Fruit fly (Drosophila melanogaster) whole organism, embryonic: ENCODE measurements around the gene Cep290.

ENCODE experiments used
- ATbp ChIP-seq: fragments of 200-800 bp; sonication (Bioruptor generic); optimal IDR thresholded peaks from 2 replicates; lab custom pipeline; 2017; ENCODE audit warnings: missing biosample characterization, mild to moderate bottlenecking, missing genetic modification characterization, missing genetic modification reagents
- Atf3 ChIP-seq: fragments of 200-800 bp; sonication (Bioruptor generic); optimal IDR thresholded peaks from 3 replicates; lab custom pipeline; 2016; ENCODE audit warnings: missing biosample characterization, missing genetic modification characterization
- CG12071 ChIP-seq: fragments of 200-800 bp; sonication (Bioruptor generic); optimal IDR thresholded peaks from 3 replicates; lab custom pipeline; 2018; ENCODE audit warnings: missing biosample characterization, mild to moderate bottlenecking, missing genetic modification characterization
- CG12219 ChIP-seq: fragments of 200-800 bp; sonication (Bioruptor generic); optimal IDR thresholded peaks from 3 replicates; lab custom pipeline; 2018; ENCODE audit warnings: missing biosample characterization, mild to moderate bottlenecking, missing genetic modification characterization
- CG13296 ChIP-seq: fragments of 200-800 bp; sonication (Bioruptor generic); optimal IDR thresholded peaks from 3 replicates; lab custom pipeline; 2018; ENCODE audit warnings: missing biosample characterization, mild to moderate bottlenecking, missing genetic modification characterization
- CG14667 ChIP-seq: fragments of 200-800 bp; sonication (Bioruptor generic); IDR thresholded peaks from 2 replicates; pipeline ENCODE4 v1.3.6; 2022; ENCODE audit warnings: missing biosample characterization, missing genetic modification characterization
- CG14710 ChIP-seq: fragments of 200-800 bp; sonication (Bioruptor generic); optimal IDR thresholded peaks from 3 replicates; lab custom pipeline; 2019; ENCODE audit warnings: missing biosample characterization, mild to moderate bottlenecking, missing genetic modification characterization, moderate library complexity
- CG17361 ChIP-seq: fragments of 200-800 bp; sonication (Bioruptor generic); IDR thresholded peaks from 3 replicates; pipeline ENCODE4 v1.3.6; 2022; ENCODE audit warnings: missing biosample characterization, missing genetic modification characterization
- CG17802 ChIP-seq: fragments of 200-800 bp; sonication (Bioruptor generic); optimal IDR thresholded peaks from 2 replicates; lab custom pipeline; 2018; ENCODE audit warnings: missing biosample characterization, mild to moderate bottlenecking, missing genetic modification characterization, moderate library complexity
- CG1792 ChIP-seq: fragments of 200-800 bp; sonication (Bioruptor generic); optimal IDR thresholded peaks from 2 replicates; lab custom pipeline; 2016; ENCODE audit warnings: missing biosample characterization, missing genetic modification characterization
- CG2678 ChIP-seq: fragments of 200-800 bp; sonication (Bioruptor generic); optimal IDR thresholded peaks from 3 replicates; lab custom pipeline; 2019; ENCODE audit warnings: missing biosample characterization, mild to moderate bottlenecking, missing genetic modification characterization, moderate library complexity
- CG30431 ChIP-seq: fragments of 200-800 bp; sonication (Bioruptor generic); optimal IDR thresholded peaks from 2 replicates; lab custom pipeline; 2017; ENCODE audit warnings: missing biosample characterization, missing genetic modification characterization
- CG32767 ChIP-seq: fragments of 200-800 bp; sonication (Bioruptor generic); IDR thresholded peaks from 2 replicates; pipeline ENCODE4 v1.3.6; 2022; ENCODE audit warnings: missing biosample characterization, missing genetic modification characterization
- CG33213 ChIP-seq: fragments of 200-800 bp; sonication (Bioruptor generic); optimal IDR thresholded peaks from 3 replicates; lab custom pipeline; 2016; ENCODE audit warnings: missing biosample characterization, missing genetic modification characterization
- CG3847 ChIP-seq: fragments of 200-800 bp; sonication (Bioruptor generic); IDR thresholded peaks from 2 replicates; pipeline ENCODE4 v1.3.6; 2022; ENCODE audit warnings: missing biosample characterization, missing genetic modification characterization
- CG4617 ChIP-seq: fragments of 200-800 bp; sonication (Bioruptor generic); optimal IDR thresholded peaks from 3 replicates; lab custom pipeline; 2016; ENCODE audit warnings: missing biosample characterization, missing genetic modification characterization, borderline replicate concordance
- CG6175 ChIP-seq: fragments of 200-800 bp; sonication (Bioruptor generic); IDR thresholded peaks from 3 replicates; pipeline ENCODE4 v1.3.6; 2022; ENCODE audit warnings: missing biosample characterization, missing genetic modification characterization
- CG6813 ChIP-seq: fragments of 200-800 bp; sonication (Bioruptor generic); optimal IDR thresholded peaks from 2 replicates; lab custom pipeline; 2017; ENCODE audit warnings: missing biosample characterization, missing genetic modification characterization, mild to moderate bottlenecking, moderate library complexity, missing genetic modification reagents
- CG7556 ChIP-seq: fragments of 200-800 bp; sonication (Bioruptor generic); optimal IDR thresholded peaks from 2 replicates; lab custom pipeline; 2017; ENCODE audit warnings: missing biosample characterization, mild to moderate bottlenecking, missing genetic modification characterization
- CHES-1-like ChIP-seq: fragments of 200-800 bp; sonication (Bioruptor generic); optimal IDR thresholded peaks from 2 replicates; lab custom pipeline; 2016; ENCODE audit warnings: missing biosample characterization, missing genetic modification characterization
- Chrac-16 ChIP-seq: fragments of 200-800 bp; sonication (Bioruptor generic); optimal IDR thresholded peaks from 3 replicates; lab custom pipeline; 2016; ENCODE audit warnings: missing biosample characterization, missing genetic modification characterization
- Eip74EF ChIP-seq, 2 experiments: fragments of 200-800 bp in 1 of 2; fragments of >200 bp in 1 of 2; sonication (Bioruptor generic) in 1 of 2; optimal IDR thresholded peaks; 2 replicates each; lab custom pipeline; 2017 to 2019; ENCODE audit warnings: missing biosample characterization in 2 of 2, missing genetic modification characterization in 2 of 2, mild to moderate bottlenecking in 1 of 2, moderate library complexity in 1 of 2
- H2.0 ChIP-seq: fragments of 200-800 bp; sonication (Bioruptor generic); IDR thresholded peaks from 2 replicates; pipeline ENCODE4 v1.3.6; 2022; ENCODE audit warnings: missing biosample characterization, missing genetic modification characterization
- Hmr ChIP-seq: fragments of 200-800 bp; sonication (Bioruptor generic); optimal IDR thresholded peaks from 3 replicates; lab custom pipeline; 2017; ENCODE audit warnings: mild to moderate bottlenecking, missing biosample characterization, missing genetic modification reagents, missing genetic modification characterization
- Hr39 ChIP-seq: fragments of >200 bp; optimal IDR thresholded peaks from 2 replicates; lab custom pipeline; 2017
- Hsf ChIP-seq: fragments of 200-800 bp; sonication (Bioruptor generic); optimal IDR thresholded peaks from 3 replicates; lab custom pipeline; 2016; ENCODE audit warnings: missing biosample characterization, missing genetic modification characterization
- Mad ChIP-seq: fragments of 200-800 bp; sonication (Bioruptor generic); optimal IDR thresholded peaks from 2 replicates; lab custom pipeline; 2016; ENCODE audit warnings: missing biosample characterization, missing genetic modification characterization
- Ptx1 ChIP-seq: fragments of 200-800 bp; sonication (Bioruptor generic); IDR thresholded peaks from 2 replicates; pipeline ENCODE4 v1.3.6; 2022; ENCODE audit warnings: missing biosample characterization, missing genetic modification characterization
- Sin3A ChIP-seq: fragments of >200 bp; optimal IDR thresholded peaks from 2 replicates; lab custom pipeline; 2018
- Six4 ChIP-seq: fragments of 200-800 bp; sonication (Bioruptor generic); optimal IDR thresholded peaks from 2 replicates; lab custom pipeline; 2016; ENCODE audit warnings: missing biosample characterization, missing genetic modification characterization
- Ssrp ChIP-seq: fragments of 200-800 bp; sonication (Bioruptor generic); optimal IDR thresholded peaks from 2 replicates; lab custom pipeline; 2018; ENCODE audit warnings: missing biosample characterization, mild to moderate bottlenecking, missing genetic modification characterization, moderate library complexity
- Trl ChIP-seq, 3 experiments: fragments of >200 bp in 2 of 3; fragments of 200-800 bp in 1 of 3; sonication (Bioruptor generic) in 1 of 3; optimal IDR thresholded peaks; 2 replicates in 1 of 3; 3 replicates in 2 of 3; lab custom pipeline; 2016 to 2017; ENCODE audit warnings: missing biosample characterization in 1 of 3, missing genetic modification characterization in 1 of 3
- amos ChIP-seq: fragments of 200-800 bp; sonication (Bioruptor generic); IDR thresholded peaks from 2 replicates; pipeline ENCODE4 v1.3.6; 2022; ENCODE audit warnings: missing biosample characterization, missing genetic modification characterization; ENCODE audit not compliant: partially characterized antibody
- ara ChIP-seq: fragments of 200-800 bp; sonication (Bioruptor generic); IDR thresholded peaks from 2 replicates; pipeline ENCODE4 v1.3.6; 2022; ENCODE audit warnings: missing biosample characterization, missing genetic modification characterization
- ato ChIP-seq: fragments of 200-800 bp; sonication (Bioruptor generic); IDR thresholded peaks from 2 replicates; pipeline ENCODE4 v1.3.6; 2022; ENCODE audit warnings: missing biosample characterization, missing genetic modification characterization; ENCODE audit not compliant: partially characterized antibody
- az2 ChIP-seq: fragments of 200-800 bp; sonication (Bioruptor generic); optimal IDR thresholded peaks from 3 replicates; lab custom pipeline; 2016; ENCODE audit warnings: missing biosample characterization, missing genetic modification characterization
- bcd ChIP-seq: fragments of 200-800 bp; sonication (Bioruptor generic); optimal IDR thresholded peaks from 2 replicates; lab custom pipeline; 2017; ENCODE audit warnings: missing biosample characterization, mild to moderate bottlenecking, missing genetic modification characterization
- ci ChIP-seq: fragments of 200-800 bp; sonication (Bioruptor generic); IDR thresholded peaks from 3 replicates; pipeline ENCODE4 v1.3.6; 2022; ENCODE audit warnings: missing biosample characterization, missing genetic modification characterization
- dimm ChIP-seq: fragments of 200-800 bp; sonication (Bioruptor generic); IDR thresholded peaks from 2 replicates; pipeline ENCODE4 v1.3.6; 2022; ENCODE audit warnings: missing biosample characterization, missing genetic modification characterization
- dm ChIP-seq: fragments of 200-800 bp; sonication (Bioruptor generic); optimal IDR thresholded peaks from 3 replicates; lab custom pipeline; 2016; ENCODE audit warnings: missing biosample characterization, missing genetic modification characterization
- esg ChIP-seq: fragments of 200-800 bp; sonication (Bioruptor generic); conservative IDR thresholded peaks from 2 replicates; pipeline ENCODE4 v1.3.6; 2022; ENCODE audit warnings: missing biosample characterization, missing genetic modification characterization
- exex ChIP-seq: fragments of 200-800 bp; sonication (Bioruptor generic); optimal IDR thresholded peaks from 4 replicates; lab custom pipeline; 2018; ENCODE audit warnings: missing biosample characterization, mild to moderate bottlenecking, missing genetic modification characterization, moderate library complexity
- hth ChIP-seq: fragments of >200 bp; optimal IDR thresholded peaks from 2 replicates; lab custom pipeline; 2017; ENCODE audit warnings: inconsistent platforms
- jigr1 ChIP-seq: fragments of 200-800 bp; sonication (Bioruptor generic); IDR thresholded peaks from 3 replicates; pipeline ENCODE4 v1.3.6; 2022; ENCODE audit warnings: missing biosample characterization, missing genetic modification characterization
- kah ChIP-seq: fragments of 200-800 bp; sonication (Bioruptor generic); optimal IDR thresholded peaks from 2 replicates; lab custom pipeline; 2018; ENCODE audit warnings: missing biosample characterization, mild to moderate bottlenecking, missing genetic modification characterization
- lola ChIP-seq, 3 experiments: fragments of >200 bp in 2 of 3; fragments of 200-800 bp in 1 of 3; sonication (Bioruptor generic) in 1 of 3; optimal IDR thresholded peaks; 2 replicates each; lab custom pipeline; 2017 to 2019; ENCODE audit warnings: missing biosample characterization in 3 of 3, missing genetic modification characterization in 3 of 3, mild to moderate bottlenecking in 1 of 3, moderate library complexity in 1 of 3
- pros ChIP-seq: fragments of 200-800 bp; sonication (Bioruptor generic); optimal IDR thresholded peaks from 3 replicates; lab custom pipeline; 2019; ENCODE audit warnings: missing biosample characterization, mild to moderate bottlenecking, missing genetic modification characterization, moderate library complexity
- repo ChIP-seq: fragments of 200-800 bp; sonication (Bioruptor generic); optimal IDR thresholded peaks from 2 replicates; lab custom pipeline; 2016; ENCODE audit warnings: missing biosample characterization, missing genetic modification characterization
- sisA ChIP-seq: fragments of 200-800 bp; sonication (Bioruptor generic); IDR thresholded peaks from 2 replicates; pipeline ENCODE4 v1.3.6; 2022; ENCODE audit warnings: missing biosample characterization, missing genetic modification characterization
- zf30C ChIP-seq: fragments of 200-800 bp; sonication (Bioruptor generic); optimal IDR thresholded peaks from 3 replicates; lab custom pipeline; 2018; ENCODE audit warnings: missing biosample characterization, mild to moderate bottlenecking, missing genetic modification characterization

The Cep290 gene

DNA sequence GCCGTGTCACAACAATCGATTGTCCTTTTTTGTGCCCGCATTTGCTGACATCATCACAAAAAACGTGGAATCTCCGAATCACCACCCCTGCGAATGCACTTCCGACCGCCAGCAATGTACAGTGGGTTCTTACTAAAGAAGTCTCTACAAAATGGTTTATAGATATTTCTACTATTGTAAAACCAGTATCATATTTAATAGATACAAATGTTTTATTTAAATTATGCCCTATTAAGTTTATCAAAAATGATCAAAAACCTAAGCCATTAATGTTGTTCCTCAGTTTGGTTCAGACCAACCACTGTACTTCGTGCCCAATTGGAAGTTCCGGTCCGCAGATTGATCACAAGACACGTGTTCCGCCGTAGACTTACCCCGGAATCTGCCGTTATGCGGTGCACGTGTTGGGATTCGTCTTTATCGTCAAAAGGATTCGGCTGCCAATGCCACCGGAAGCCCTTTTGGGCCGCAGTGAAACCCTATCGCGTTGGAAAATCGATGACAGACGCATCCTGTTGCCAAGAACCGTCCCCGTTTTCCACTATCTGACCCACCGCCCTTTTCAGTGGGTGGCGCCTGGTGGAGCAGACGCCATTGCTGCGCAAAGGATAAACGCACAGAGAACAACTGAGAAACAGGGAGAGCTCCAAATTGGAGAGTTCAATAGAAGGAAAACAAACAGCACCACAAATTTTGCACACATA, 39.0 kb upstream of the Cep290 start (continued):
- TF ChIP-seq Sin3A (lab: Kevin White, UChicago): no peak
- TF ChIP-seq CG12071 (GFP tag; lab: Kevin White, UChicago): no peak
- no peak for TF ChIP-seq kah
- no peak for TF ChIP-seq CG6813 (GFP tag; lab: Kevin White, UChicago)
- peak; percentile 58 for TF ChIP-seq CG7556
- TF ChIP-seq Eip74EF (GFP tag; optimal IDR thresholded peaks at IDR 0.05; lab: Kevin White, UChicago): no peak
- TF ChIP-seq jigr1: no peak
- no peak for TF ChIP-seq exex (tag; lab: Kevin White, UChicago)
- 0 out of 2 replicates have a peak, but pooled peaks have one; percentile 21 for TF ChIP-seq H2.0 (GFP tag; lab: Robert Waterston, UW)
- TF ChIP-seq CG1792: no peak
- TF ChIP-seq CG13296 (GFP tag; lab: Kevin White, UChicago): no peak
- no peak for TF ChIP-seq ato (GFP tag; lab: Robert Waterston, UW)
- no peak for TF ChIP-seq CG6175 (GFP tag; lab: Robert Waterston, UW)
- no peak for TF ChIP-seq CG3847 (GFP tag; lab: Robert Waterston, UW)
- 0 out of 2 replicates have a peak, but pooled peaks have one; percentile 17 for TF ChIP-seq Ptx1 (GFP tag; lab: Robert Waterston, UW)
- no peak for TF ChIP-seq esg (GFP tag; lab: Robert Waterston, UW)
- no peak for TF ChIP-seq repo (GFP tag; lab: Kevin White, UChicago)
- no peak for TF ChIP-seq bcd (GFP tag; lab: Kevin White, UChicago)
- no peak for TF ChIP-seq Trl (optimal IDR thresholded peaks at IDR 0.05; lab: Kevin White, UChicago)
- TF ChIP-seq Trl (GFP tag; optimal IDR thresholded peaks at IDR 0.05; lab: Kevin White, UChicago): no peak
- TF ChIP-seq pros (GFP tag; lab: Kevin White, UChicago): no peak
- no peak for TF ChIP-seq sisA
- no peak for TF ChIP-seq az2 (GFP tag; lab: Kevin White, UChicago)
- TF ChIP-seq Ssrp: peak; percentile 23
- no peak for TF ChIP-seq CHES-1-like (GFP tag; lab: Kevin White, UChicago)
- no peak for TF ChIP-seq hth (lab: Kevin White, UChicago)
- TF ChIP-seq CG30431 (GFP tag; lab: Kevin White, UChicago): no peak
- no peak for TF ChIP-seq Hsf
- TF ChIP-seq CG17361 (GFP tag; lab: Robert Waterston, UW): peak; percentile 53; the same call in 1 of the 3 replicates
- TF ChIP-seq CG17802 (tag; lab: Kevin White, UChicago): no peak
- no peak for TF ChIP-seq CG4617 (GFP tag; lab: Kevin White, UChicago)
- TF ChIP-seq dimm (GFP tag; lab: Robert Waterston, UW): no peak
- TF ChIP-seq CG14667: no peak
- no peak for TF ChIP-seq Hr39
- TF ChIP-seq ATbp (GFP tag; lab: Kevin White, UChicago): no peak
- no peak for TF ChIP-seq Six4 (GFP tag; lab: Kevin White, UChicago)
- TF ChIP-seq amos (GFP tag; lab: Robert Waterston, UW): no peak
- no peak for TF ChIP-seq CG32767
- no peak for TF ChIP-seq Atf3 (GFP tag; lab: Kevin White, UChicago)
- peak in 1 of 3 experiments; percentile 53 for TF ChIP-seq lola (GFP tag; optimal IDR thresholded peaks at IDR 0.05; lab: Kevin White, UChicago)
- TF ChIP-seq CG33213 (GFP tag; lab: Kevin White, UChicago): no peak
- peak; percentile 44; the same call in 1 of the 2 replicates for TF ChIP-seq ara
- no peak for TF ChIP-seq CG12219 (GFP tag; lab: Kevin White, UChicago)
- peak; percentile 34 for TF ChIP-seq CG14710 (tag; lab: Kevin White, UChicago)
- TF ChIP-seq dm (GFP tag; lab: Kevin White, UChicago): no peak
- no peak for TF ChIP-seq Mad
- peak; percentile 54 for TF ChIP-seq CG2678 (tag; lab: Kevin White, UChicago)
- peak; percentile 11 for TF ChIP-seq Hmr
- no peak for TF ChIP-seq Chrac-16 (GFP tag; lab: Kevin White, UChicago)
- peak; percentile 47; the same call in 1 of the 3 replicates for TF ChIP-seq ci
- no peak for TF ChIP-seq zf30C (GFP tag; lab: Kevin White, UChicago)
